Fruit fly (Drosophila melanogaster): ENCODE measurements around the gene CG32225.

CG32225 gene

dm6 chr3L:20306142-20306541, at the start of gene CG32225:
Gene CG32225, minus strand, starts transcription at chr3L:20306283.
- TF ChIP-seq psq (optimal IDR thresholded peaks at IDR 0.05) (no peak), ttk (optimal IDR thresholded peaks at IDR 0.05) (no peak), Sin3A (optimal IDR thresholded peaks at IDR 0.05) (no peak), h (optimal IDR thresholded peaks at IDR 0.05) (no peak), Myc (optimal IDR thresholded peaks at IDR 0.05) (no peak), insv (optimal IDR thresholded peaks at IDR 0.05) (no peak)

dm6 chr3L:20354872-20355271, 48.8 kb upstream of the CG32225 start:
- no peak for TF ChIP-seq ttk (optimal IDR thresholded peaks at IDR 0.05)
- TF ChIP-seq insv (optimal IDR thresholded peaks at IDR 0.05): no peak
- TF ChIP-seq h (optimal IDR thresholded peaks at IDR 0.05): no peak
- no peak for TF ChIP-seq psq (optimal IDR thresholded peaks at IDR 0.05)
- no peak for TF ChIP-seq Sin3A (optimal IDR thresholded peaks at IDR 0.05)
- no peak for TF ChIP-seq Myc (optimal IDR thresholded peaks at IDR 0.05)

DNA sequence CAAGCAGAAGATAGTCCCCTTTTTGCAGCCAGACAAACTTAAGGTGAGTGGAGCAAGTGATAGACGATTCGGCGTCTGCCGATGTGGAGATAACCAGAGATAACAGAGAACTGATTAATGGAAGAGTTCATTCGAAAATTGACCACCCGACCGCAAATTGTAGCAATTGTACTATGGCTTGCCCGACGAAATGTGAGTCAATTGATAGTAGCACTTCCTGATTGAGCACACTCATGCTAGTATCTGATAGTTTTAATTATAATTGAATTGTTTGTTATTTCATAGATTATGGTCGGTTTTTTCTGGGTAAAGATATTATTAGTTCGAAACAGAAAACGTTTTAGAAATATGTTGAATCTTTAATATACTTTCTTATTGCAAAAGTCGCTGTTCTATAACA, 48.3 kb upstream of the CG32225 start:
- TF ChIP-seq insv (optimal IDR thresholded peaks at IDR 0.05) (no peak), Myc (optimal IDR thresholded peaks at IDR 0.05) (no peak), Sin3A (optimal IDR thresholded peaks at IDR 0.05) (no peak), h (optimal IDR thresholded peaks at IDR 0.05) (no peak), psq (optimal IDR thresholded peaks at IDR 0.05) (no peak), ttk (optimal IDR thresholded peaks at IDR 0.05) (no peak)

dm6 chr3L:20353726-20354332, 47.7 kb upstream of the CG32225 start:
- TF ChIP-seq insv (optimal IDR thresholded peaks at IDR 0.05) (no peak), ttk (optimal IDR thresholded peaks at IDR 0.05) (no peak), psq (optimal IDR thresholded peaks at IDR 0.05) (no peak), Myc (optimal IDR thresholded peaks at IDR 0.05) (no peak), h (optimal IDR thresholded peaks at IDR 0.05) (no peak), Sin3A (optimal IDR thresholded peaks at IDR 0.05) (no peak)

dm6 chr3L:20353149-20353548, 47.1 kb upstream of the CG32225 start, which contains the start of gene CG5618:
Gene CG5618, plus strand, starts transcription at chr3L:20353449.
- TF ChIP-seq psq (optimal IDR thresholded peaks at IDR 0.05) (no peak), Sin3A (optimal IDR thresholded peaks at IDR 0.05) (no peak), Myc (optimal IDR thresholded peaks at IDR 0.05) (no peak), h (optimal IDR thresholded peaks at IDR 0.05) (no peak), insv (optimal IDR thresholded peaks at IDR 0.05) (no peak), ttk (optimal IDR thresholded peaks at IDR 0.05) (no peak)

DNA sequence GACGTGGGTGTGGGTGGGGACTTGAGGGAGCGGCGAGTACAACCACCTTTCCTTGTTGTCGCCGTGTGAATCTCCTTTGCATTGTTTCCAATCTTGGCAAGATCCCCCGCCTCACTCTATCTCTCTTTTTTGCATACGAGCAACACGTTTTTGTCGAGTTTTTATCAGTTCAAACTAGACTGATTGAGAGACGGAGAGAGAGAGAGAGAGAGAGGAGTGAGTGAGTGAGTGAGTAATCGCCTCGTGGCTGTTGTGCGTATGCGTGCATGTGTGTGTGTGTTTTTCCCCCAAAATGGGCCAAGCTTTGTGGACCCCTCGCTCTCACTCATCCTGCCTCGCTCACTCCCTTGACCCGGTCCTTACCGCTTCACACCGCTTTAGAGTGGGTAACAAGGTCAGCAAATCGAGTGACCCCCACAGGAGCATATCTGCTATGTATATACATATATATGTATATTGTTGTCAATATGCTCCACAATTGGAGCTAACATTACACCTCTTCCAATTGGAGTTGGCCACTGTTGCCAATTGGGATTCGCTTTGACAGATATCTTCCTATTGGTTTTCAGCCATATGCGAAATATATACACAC, 43.3 kb upstream of the CG32225 start:
- TF ChIP-seq ttk (optimal IDR thresholded peaks at IDR 0.05): no peak
- no peak for TF ChIP-seq Sin3A (optimal IDR thresholded peaks at IDR 0.05)
- no peak for TF ChIP-seq insv (optimal IDR thresholded peaks at IDR 0.05)
- TF ChIP-seq psq (optimal IDR thresholded peaks at IDR 0.05): no peak
- TF ChIP-seq Myc (optimal IDR thresholded peaks at IDR 0.05): no peak

dm6 chr3L:20348581-20349093, 42.6 kb upstream of the CG32225 start:
- TF ChIP-seq Myc (optimal IDR thresholded peaks at IDR 0.05) (no peak), Sin3A (optimal IDR thresholded peaks at IDR 0.05) (no peak), ttk (optimal IDR thresholded peaks at IDR 0.05) (no peak), insv (optimal IDR thresholded peaks at IDR 0.05) (no peak), psq (optimal IDR thresholded peaks at IDR 0.05) (no peak), h (optimal IDR thresholded peaks at IDR 0.05) (no peak)

DNA sequence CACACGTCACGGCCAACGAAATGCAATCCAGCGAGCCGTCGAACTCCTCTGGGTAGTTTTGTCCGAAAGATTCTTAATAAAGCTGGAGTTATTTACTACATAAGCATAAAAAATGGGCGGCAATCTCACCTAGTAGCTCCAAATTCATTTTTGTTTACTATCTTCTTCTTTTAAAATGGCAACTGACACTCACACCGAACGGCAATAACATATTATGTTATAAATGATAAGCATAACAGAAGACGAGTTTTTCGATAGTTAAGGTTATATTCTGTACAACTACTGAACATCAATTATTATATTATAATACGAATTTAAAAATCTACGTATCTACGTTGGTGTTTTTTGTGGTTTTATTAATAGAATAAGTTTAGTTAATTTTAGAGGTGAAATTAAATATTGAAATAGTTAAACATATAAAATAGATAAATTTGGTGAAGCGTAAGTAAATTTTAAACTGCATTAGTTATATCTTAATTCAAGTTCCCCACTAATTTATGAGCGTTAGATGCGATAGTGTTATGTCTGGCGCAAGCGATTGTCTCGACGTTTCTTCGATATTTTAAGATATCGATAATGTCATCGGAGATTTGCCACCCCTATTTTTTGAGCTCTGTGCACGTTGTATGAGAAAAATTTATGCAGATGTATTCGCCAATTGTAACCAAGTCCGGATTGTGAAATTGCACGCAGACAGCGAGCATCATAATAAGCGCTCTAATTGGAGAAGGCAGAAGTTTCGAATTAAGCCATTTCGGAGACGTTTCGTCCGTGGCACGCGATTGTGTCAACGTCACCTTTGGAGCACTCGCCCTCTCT, 41.9 kb upstream of the CG32225 start, which contains the start of the genes Rbbp5 and eRF1:
Gene Rbbp5 (minus strand): TSS at position 181 of the 819 bp plus-strand sequence.
Gene eRF1 (plus strand): TSS at position 594 of the 819 bp plus-strand sequence.
- TF ChIP-seq Sin3A (optimal IDR thresholded peaks at IDR 0.05) (no peak), h (optimal IDR thresholded peaks at IDR 0.05) (no peak), insv (optimal IDR thresholded peaks at IDR 0.05) (no peak), psq (optimal IDR thresholded peaks at IDR 0.05) (no peak), ttk (optimal IDR thresholded peaks at IDR 0.05) (no peak), Myc (optimal IDR thresholded peaks at IDR 0.05) (no peak)

DNA sequence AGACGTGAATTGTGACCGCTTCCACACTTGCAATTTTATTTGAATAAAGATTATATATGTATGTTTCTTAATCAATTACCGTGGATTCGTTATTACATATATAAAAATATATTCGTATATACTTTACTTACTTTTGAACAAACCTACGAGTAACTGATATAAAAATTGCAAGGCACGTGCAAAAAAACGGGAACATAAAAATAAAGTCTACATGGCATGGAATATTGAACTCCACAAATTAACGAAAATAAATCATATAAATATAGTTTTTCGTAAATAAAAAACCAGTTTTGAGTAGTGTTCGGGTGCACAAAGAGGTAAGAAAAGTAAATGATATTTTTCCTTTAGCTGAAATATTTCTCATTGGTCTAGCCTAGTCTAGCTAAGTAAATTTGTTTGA, 36.3 kb upstream of the CG32225 start, which contains the start of gene Spn77Bc:
Gene Spn77Bc (plus strand): TSS at position 301 of the 400 bp plus-strand sequence.
- no peak for TF ChIP-seq h (optimal IDR thresholded peaks at IDR 0.05)
- no peak for TF ChIP-seq Myc (optimal IDR thresholded peaks at IDR 0.05)
- TF ChIP-seq Sin3A (optimal IDR thresholded peaks at IDR 0.05): no peak
- TF ChIP-seq psq (optimal IDR thresholded peaks at IDR 0.05): no peak
- TF ChIP-seq insv (optimal IDR thresholded peaks at IDR 0.05): no peak
- TF ChIP-seq ttk (optimal IDR thresholded peaks at IDR 0.05): no peak

dm6 chr3L:20320652-20321051, 14.6 kb upstream of the CG32225 start, which contains the start of gene Spn77Bb:
Gene Spn77Bb, plus strand, starts transcription at chr3L:20320952.
- TF ChIP-seq ttk (optimal IDR thresholded peaks at IDR 0.05) (no peak), h (optimal IDR thresholded peaks at IDR 0.05) (no peak), insv (optimal IDR thresholded peaks at IDR 0.05) (no peak), Sin3A (optimal IDR thresholded peaks at IDR 0.05) (no peak), psq (optimal IDR thresholded peaks at IDR 0.05) (no peak), Myc (optimal IDR thresholded peaks at IDR 0.05) (no peak)

- TF ChIP-seq Sin3A (optimal IDR thresholded peaks at IDR 0.05) (no peak), ttk (optimal IDR thresholded peaks at IDR 0.05) (no peak), Myc (optimal IDR thresholded peaks at IDR 0.05) (no peak), h (optimal IDR thresholded peaks at IDR 0.05) (no peak), psq (optimal IDR thresholded peaks at IDR 0.05) (no peak), insv (optimal IDR thresholded peaks at IDR 0.05) (no peak)
Measured at dm6 chr3L:20320044-20320443, 14.0 kb upstream of the CG32225 start.
